Fruit fly (Drosophila melanogaster) whole organism, adult: ENCODE results near the gene cDIP.
A peak's percentile ranks its signal among the peaks of the same experiment; 100 is the strongest.

ENCODE experiments used
- CG11617 ChIP-seq: fragments of 200-800 bp; sonication (Bioruptor generic); optimal IDR thresholded peaks from 2 replicates; lab custom pipeline; 2017; ENCODE audit warnings: mild to moderate bottlenecking, missing biosample characterization, missing genetic modification reagents, missing genetic modification characterization
- CG14711 ChIP-seq: fragments of 200-800 bp; sonication (Bioruptor generic); optimal IDR thresholded peaks from 2 replicates; lab custom pipeline; 2018; ENCODE audit warnings: missing biosample characterization, mild to moderate bottlenecking, missing genetic modification characterization, moderate library complexity
- CG33017 ChIP-seq: fragments of 200-800 bp; sonication (Bioruptor generic); optimal IDR thresholded peaks from 2 replicates; lab custom pipeline; 2018; ENCODE audit warnings: missing biosample characterization, mild to moderate bottlenecking, missing genetic modification characterization, moderate library complexity
- CG7045 ChIP-seq: fragments of 200-800 bp; sonication (Bioruptor generic); optimal IDR thresholded peaks from 2 replicates; lab custom pipeline; 2017; ENCODE audit warnings: missing biosample characterization, mild to moderate bottlenecking, missing genetic modification characterization
- Crg-1 ChIP-seq: fragments of 200-800 bp; sonication (Bioruptor generic); optimal IDR thresholded peaks from 2 replicates; lab custom pipeline; 2016; ENCODE audit warnings: missing biosample characterization, missing genetic modification characterization
- Mnt ChIP-seq: fragments of 200-800 bp; sonication (Bioruptor generic); optimal IDR thresholded peaks from 2 replicates; lab custom pipeline; 2016; ENCODE audit warnings: missing biosample characterization, mild to moderate bottlenecking, missing genetic modification characterization
- bab1 ChIP-seq: fragments of 200-800 bp; sonication (Bioruptor generic); optimal IDR thresholded peaks from 3 replicates; lab custom pipeline; 2019; ENCODE audit warnings: missing biosample characterization, mild to moderate bottlenecking, missing genetic modification characterization, moderate library complexity
- cnc ChIP-seq, 2 experiments: fragments of >200 bp; optimal IDR thresholded peaks; 2 replicates each; lab custom pipeline; 2017
- kay ChIP-seq: fragments of 200-800 bp; sonication (Bioruptor generic); peaks from one replicate; lab custom pipeline; 2016; ENCODE audit warnings: missing biosample characterization, missing genetic modification characterization, borderline replicate concordance
- pad ChIP-seq: fragments of 200-800 bp; sonication (Bioruptor generic); optimal IDR thresholded peaks from 3 replicates; lab custom pipeline; 2017; ENCODE audit warnings: missing biosample characterization, missing genetic modification characterization, mild to moderate bottlenecking, moderate library complexity, missing genetic modification reagents

- TF ChIP-seq Mnt (peak; percentile 67), cnc (optimal IDR thresholded peaks at IDR 0.05; lab: Kevin White, UChicago) (no peak), CG7045 (GFP tag; lab: Kevin White, UChicago) (no peak), kay (GFP tag; lab: Kevin White, UChicago) (no peak), pad (GFP tag; lab: Kevin White, UChicago) (no peak), CG14711 (no peak), CG11617 (peak; percentile 9), Crg-1 (GFP tag; lab: Kevin White, UChicago) (no peak), bab1 (GFP tag; lab: Kevin White, UChicago) (no peak), CG33017 (tag; lab: Kevin White, UChicago) (no peak)
Measured at dm6 chr3R:21118784-21119183, 42.1 kb downstream of the cDIP start, which contains the start of gene Bdbt.
